Fruit fly (Drosophila melanogaster) whole organism, prepupa: ENCODE results near the gene mbt.
A peak's percentile ranks its signal among the peaks of the same experiment; 100 is the strongest.

Experiments used
- CG11294 ChIP-seq: fragments of 200-800 bp; sonication (Bioruptor generic); IDR thresholded peaks from 2 replicates; pipeline ENCODE4 v1.3.6; 2022; ENCODE audit warnings: missing biosample characterization, missing genetic modification characterization
- CG11762 ChIP-seq: fragments of 200-800 bp; sonication (Bioruptor generic); optimal IDR thresholded peaks from 3 replicates; lab custom pipeline; 2016; ENCODE audit warnings: missing biosample characterization, missing genetic modification characterization; ENCODE audit not compliant: insufficient read depth
- CG11902 ChIP-seq: fragments of 200-800 bp; sonication (Bioruptor generic); optimal IDR thresholded peaks from 3 replicates; lab custom pipeline; 2016; ENCODE audit warnings: missing biosample characterization, missing genetic modification characterization
- CG15336 ChIP-seq: fragments of 200-800 bp; sonication (Bioruptor generic); IDR thresholded peaks from 2 replicates; pipeline ENCODE4 v1.3.6; 2022; ENCODE audit warnings: missing biosample characterization, missing genetic modification characterization
- CG1621 ChIP-seq: fragments of 200-800 bp; sonication (Bioruptor generic); optimal IDR thresholded peaks from 3 replicates; lab custom pipeline; 2018; ENCODE audit warnings: missing biosample characterization, mild to moderate bottlenecking, missing genetic modification characterization
- CG16779 ChIP-seq: fragments of 200-800 bp; sonication (Bioruptor generic); optimal IDR thresholded peaks from 3 replicates; lab custom pipeline; 2017; ENCODE audit warnings: missing biosample characterization, mild to moderate bottlenecking, missing genetic modification characterization
- CG3032 ChIP-seq: fragments of 200-800 bp; optimal IDR thresholded peaks from 2 replicates; lab custom pipeline; 2019; ENCODE audit warnings: missing biosample characterization, mild to moderate bottlenecking, missing genetic modification characterization, moderate library complexity
- CG31627 ChIP-seq: fragments of 200-800 bp; sonication (Bioruptor generic); optimal IDR thresholded peaks from 3 replicates; lab custom pipeline; 2016; ENCODE audit warnings: missing biosample characterization, missing genetic modification characterization
- CG32006 ChIP-seq: fragments of 200-800 bp; sonication (Bioruptor generic); optimal IDR thresholded peaks from 3 replicates; lab custom pipeline; 2017; ENCODE audit warnings: missing biosample characterization, mild to moderate bottlenecking, missing genetic modification characterization
- CG34406 ChIP-seq: fragments of 200-800 bp; sonication (Bioruptor generic); optimal IDR thresholded peaks from 3 replicates; lab custom pipeline; 2016; ENCODE audit warnings: missing biosample characterization, missing genetic modification characterization
- CG3919 ChIP-seq: fragments of 200-800 bp; sonication (Bioruptor generic); optimal IDR thresholded peaks from 3 replicates; lab custom pipeline; 2016; ENCODE audit warnings: missing biosample characterization, missing genetic modification characterization
- CG4318 ChIP-seq: fragments of 200-800 bp; sonication (Bioruptor generic); optimal IDR thresholded peaks from 3 replicates; lab custom pipeline; 2017; ENCODE audit warnings: missing biosample characterization, mild to moderate bottlenecking, missing genetic modification characterization
- CG6163 ChIP-seq: fragments of 200-800 bp; sonication (Bioruptor generic); IDR thresholded peaks from 3 replicates; pipeline ENCODE4 v1.3.6; 2022; ENCODE audit warnings: missing biosample characterization, missing genetic modification characterization
- CG6276 ChIP-seq: fragments of 200-800 bp; sonication (Bioruptor generic); optimal IDR thresholded peaks from 2 replicates; lab custom pipeline; 2017; ENCODE audit warnings: missing biosample characterization, mild to moderate bottlenecking, missing genetic modification characterization
- CG6808 ChIP-seq: fragments of 200-800 bp; sonication (Bioruptor generic); optimal IDR thresholded peaks from 3 replicates; lab custom pipeline; 2017; ENCODE audit warnings: missing biosample characterization, missing genetic modification characterization, mild to moderate bottlenecking, moderate library complexity, missing genetic modification reagents
- CG6854 ChIP-seq: fragments of 200-800 bp; sonication (Bioruptor generic); optimal IDR thresholded peaks from 2 replicates; lab custom pipeline; 2017; ENCODE audit warnings: missing biosample characterization, mild to moderate bottlenecking, missing genetic modification characterization
- CG7368 ChIP-seq: fragments of 200-800 bp; sonication (Bioruptor generic); optimal IDR thresholded peaks from 3 replicates; lab custom pipeline; 2016; ENCODE audit warnings: missing biosample characterization, missing genetic modification characterization
- CG8119 ChIP-seq: fragments of 200-800 bp; sonication (Bioruptor generic); IDR thresholded peaks from 3 replicates; pipeline ENCODE4 v1.3.6; 2022; ENCODE audit warnings: missing biosample characterization, missing genetic modification characterization
- CG8632 ChIP-seq: fragments of 200-800 bp; sonication (Bioruptor generic); optimal IDR thresholded peaks from 3 replicates; lab custom pipeline; 2016; ENCODE audit warnings: missing biosample characterization, missing genetic modification characterization
- CG9139 ChIP-seq: fragments of 200-800 bp; sonication (Bioruptor generic); optimal IDR thresholded peaks from 3 replicates; lab custom pipeline; 2017; ENCODE audit warnings: missing biosample characterization, mild to moderate bottlenecking, missing genetic modification characterization
- Eip75B ChIP-seq: fragments of 200-800 bp; sonication (Bioruptor generic); optimal IDR thresholded peaks from 3 replicates; lab custom pipeline; 2016; ENCODE audit warnings: missing biosample characterization, missing genetic modification characterization
- Eip93F ChIP-seq: fragments of 200-800 bp; sonication (Bioruptor generic); optimal IDR thresholded peaks from 2 replicates; lab custom pipeline; 2016; ENCODE audit warnings: missing biosample characterization, mild to moderate bottlenecking, missing genetic modification characterization
- Ets96B ChIP-seq: fragments of 200-800 bp; optimal IDR thresholded peaks from 2 replicates; lab custom pipeline; 2019; ENCODE audit warnings: missing biosample characterization, mild to moderate bottlenecking, missing genetic modification characterization, moderate library complexity
- Gug ChIP-seq: fragments of 200-800 bp; sonication (Bioruptor generic); IDR thresholded peaks from 2 replicates; pipeline ENCODE4 v1.3.6; 2022; ENCODE audit warnings: missing biosample characterization, missing genetic modification characterization
- Hr38 ChIP-seq: sonication (Bioruptor generic); optimal IDR thresholded peaks from 2 replicates; lab custom pipeline; 2016; ENCODE audit warnings: missing biosample characterization, missing genetic modification characterization
- Hr4 ChIP-seq: fragments of 200-800 bp; sonication (Bioruptor generic); optimal IDR thresholded peaks from 3 replicates; lab custom pipeline; 2016; ENCODE audit warnings: missing biosample characterization, missing genetic modification characterization
- Lpt ChIP-seq: fragments of 200-800 bp; sonication (Bioruptor generic); optimal IDR thresholded peaks from 3 replicates; lab custom pipeline; 2016; ENCODE audit warnings: missing biosample characterization, missing genetic modification characterization
- Met ChIP-seq: fragments of 200-800 bp; sonication (Bioruptor generic); optimal IDR thresholded peaks from 3 replicates; lab custom pipeline; 2016; ENCODE audit warnings: missing biosample characterization, missing genetic modification characterization
- OdsH ChIP-seq: fragments of 200-800 bp; sonication (Bioruptor generic); optimal IDR thresholded peaks from 3 replicates; lab custom pipeline; 2016; ENCODE audit warnings: missing biosample characterization, missing genetic modification characterization
- Smox ChIP-seq: fragments of 200-800 bp; sonication (Bioruptor generic); optimal IDR thresholded peaks from 3 replicates; lab custom pipeline; 2016; ENCODE audit warnings: missing biosample characterization, missing genetic modification characterization
- Sox102F ChIP-seq: fragments of 200-800 bp; sonication (Bioruptor generic); optimal IDR thresholded peaks from 2 replicates; lab custom pipeline; 2016; ENCODE audit warnings: missing biosample characterization, mild to moderate bottlenecking, missing genetic modification characterization
- achi ChIP-seq: fragments of 200-800 bp; sonication (Bioruptor generic); optimal IDR thresholded peaks from 3 replicates; lab custom pipeline; 2016; ENCODE audit warnings: missing biosample characterization, missing genetic modification characterization
- acj6 ChIP-seq: fragments of 200-800 bp; sonication (Bioruptor generic); optimal IDR thresholded peaks from 3 replicates; lab custom pipeline; 2016; ENCODE audit warnings: missing biosample characterization, missing genetic modification characterization
- cyc ChIP-seq: fragments of 200-800 bp; sonication (Bioruptor generic); optimal IDR thresholded peaks from 3 replicates; lab custom pipeline; 2016; ENCODE audit warnings: missing biosample characterization, missing genetic modification characterization
- dac ChIP-seq: fragments of 200-800 bp; sonication (Bioruptor generic); optimal IDR thresholded peaks from 2 replicates; lab custom pipeline; 2017; ENCODE audit warnings: missing biosample characterization, mild to moderate bottlenecking, missing genetic modification characterization
- dsx ChIP-seq: fragments of 200-800 bp; optimal IDR thresholded peaks from 3 replicates; lab custom pipeline; 2019; ENCODE audit warnings: missing biosample characterization, mild to moderate bottlenecking, missing genetic modification characterization, moderate library complexity; ENCODE audit not compliant: poor library complexity, severe bottlenecking
- eg ChIP-seq: fragments of 200-800 bp; sonication (Bioruptor generic); IDR thresholded peaks from 3 replicates; pipeline ENCODE4 v1.3.6; 2022; ENCODE audit warnings: missing biosample characterization, missing genetic modification characterization
- esn ChIP-seq: fragments of 200-800 bp; sonication (Bioruptor generic); optimal IDR thresholded peaks from 2 replicates; lab custom pipeline; 2016; ENCODE audit warnings: missing biosample characterization, mild to moderate bottlenecking, missing genetic modification characterization, moderate library complexity
- fd85E ChIP-seq: fragments of 200-800 bp; sonication (Bioruptor generic); optimal IDR thresholded peaks from 3 replicates; lab custom pipeline; 2016; ENCODE audit warnings: missing biosample characterization, missing genetic modification characterization
- fkh ChIP-seq: fragments of 200-800 bp; sonication (Bioruptor generic); optimal IDR thresholded peaks from 3 replicates; lab custom pipeline; 2017; ENCODE audit warnings: missing biosample characterization, mild to moderate bottlenecking, missing genetic modification characterization, moderate library complexity
- lz ChIP-seq: fragments of 200-800 bp; sonication (Bioruptor generic); optimal IDR thresholded peaks from 3 replicates; lab custom pipeline; 2016; ENCODE audit warnings: missing biosample characterization, missing genetic modification characterization
- net ChIP-seq: fragments of 200-800 bp; sonication (Bioruptor generic); optimal IDR thresholded peaks from 3 replicates; lab custom pipeline; 2016; ENCODE audit warnings: missing biosample characterization, missing genetic modification characterization
- salr ChIP-seq, 2 experiments: fragments of 200-800 bp; sonication (Bioruptor generic); optimal IDR thresholded peaks; 3 replicates each; lab custom pipeline; 2016 to 2018; ENCODE audit warnings: missing biosample characterization in 2 of 2, missing genetic modification characterization in 2 of 2, mild to moderate bottlenecking in 1 of 2
- spab ChIP-seq: fragments of 200-800 bp; sonication (Bioruptor generic); optimal IDR thresholded peaks from 2 replicates; lab custom pipeline; 2017; ENCODE audit warnings: missing biosample characterization, mild to moderate bottlenecking, missing genetic modification characterization, missing genetic modification reagents
- ss ChIP-seq, 2 experiments: fragments of 200-800 bp; sonication (Bioruptor generic); optimal IDR thresholded peaks; 2 replicates in 1 of 2; 3 replicates in 1 of 2; lab custom pipeline; 2017 to 2018; ENCODE audit warnings: mild to moderate bottlenecking in 2 of 2, missing biosample characterization in 2 of 2, missing genetic modification characterization in 2 of 2, moderate library complexity in 1 of 2
- svp ChIP-seq: fragments of 200-800 bp; sonication (Bioruptor generic); peaks from one replicate; lab custom pipeline; 2016; ENCODE audit warnings: missing biosample characterization, missing genetic modification characterization
- topi ChIP-seq: fragments of 200-800 bp; sonication (Bioruptor generic); optimal IDR thresholded peaks from 3 replicates; lab custom pipeline; 2016; ENCODE audit warnings: missing biosample characterization, missing genetic modification characterization
- vri ChIP-seq: fragments of 200-800 bp; sonication (Bioruptor generic); optimal IDR thresholded peaks from 3 replicates; lab custom pipeline; 2016; ENCODE audit warnings: missing biosample characterization, mild to moderate bottlenecking, missing genetic modification characterization

Gene mbt

DNA sequence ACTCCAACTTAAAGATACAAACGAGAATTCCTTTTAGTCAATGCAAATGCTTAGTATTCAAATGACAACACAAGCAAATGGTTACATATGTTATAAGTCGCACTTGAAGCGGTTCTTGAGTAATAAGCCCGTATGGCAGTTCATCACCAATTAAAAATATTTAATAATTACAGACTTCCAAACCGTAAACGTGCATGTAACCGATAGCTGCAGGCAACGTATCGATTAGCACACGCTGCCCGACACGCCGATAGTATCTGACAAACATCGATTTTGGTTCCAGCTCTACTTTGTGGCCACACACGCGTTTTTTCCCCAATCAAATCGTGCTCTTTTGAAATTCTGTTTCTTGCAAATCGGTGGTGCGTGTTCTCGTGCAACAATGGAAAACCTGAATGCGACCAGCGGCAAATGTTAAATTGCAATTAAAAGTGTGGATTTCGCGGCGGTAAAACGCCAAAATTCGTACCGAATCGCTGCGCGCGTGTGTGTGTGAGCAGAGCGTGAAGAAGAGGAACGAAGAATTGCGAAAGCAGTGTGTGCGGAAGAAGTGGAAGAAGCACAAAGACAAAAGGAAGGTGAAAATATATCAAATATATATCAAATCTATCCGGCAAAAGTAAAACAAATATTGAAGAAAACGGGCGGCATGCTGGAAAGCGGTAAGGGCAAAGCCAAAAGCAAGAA lies 11.4 kb upstream of the mbt start, which contains the start of the genes CG9784 and Nup153:
CG9784 (minus strand) TSS at position 238 of the 687 bp plus-strand sequence.
Nup153 (plus strand) TSS at position 264 of the 687 bp plus-strand sequence.
- TF ChIP-seq CG3919 (GFP tag; lab: Kevin White, UChicago) = no peak
- no peak for TF ChIP-seq lz (GFP tag; lab: Kevin White, UChicago)

DNA sequence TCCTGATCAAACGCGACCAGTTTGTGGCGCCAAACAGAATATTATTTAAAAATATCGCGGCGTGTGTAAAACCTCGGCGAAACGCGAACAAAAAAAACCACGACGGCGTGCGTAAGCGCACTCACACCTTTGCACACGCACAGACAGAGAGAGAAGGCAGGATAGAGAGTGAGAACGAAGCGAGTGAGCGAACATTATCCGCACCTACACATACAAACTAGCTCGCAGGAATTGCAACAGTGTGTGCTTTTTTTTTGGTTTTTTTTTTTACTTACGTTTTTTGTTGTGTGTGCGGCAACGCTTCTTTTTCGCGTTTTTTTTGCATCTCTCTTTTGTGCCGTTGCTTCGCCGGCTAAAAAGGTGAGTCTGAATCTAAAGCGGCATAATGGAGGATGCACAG lies 10.7 kb upstream of the mbt start:
- peak; percentile 94 for TF ChIP-seq net
- peak; percentile 99 for TF ChIP-seq CG6163 (GFP tag; lab: Robert Waterston, UW)
- TF ChIP-seq Ets96B (tag; lab: Kevin White, UChicago) = peak; percentile 89
- TF ChIP-seq CG3032 (tag; lab: Kevin White, UChicago) = peak; percentile 86
- no peak for TF ChIP-seq CG31627 (GFP tag; lab: Kevin White, UChicago)
- peak; percentile 42 for TF ChIP-seq lz (GFP tag; lab: Kevin White, UChicago)
- TF ChIP-seq cyc (GFP tag; lab: Kevin White, UChicago) = peak; percentile 33
- peak; percentile 83 to 92 for TF ChIP-seq salr (GFP tag; optimal IDR thresholded peaks at IDR 0.05; lab: Kevin White, UChicago)
- TF ChIP-seq CG11902 = no peak
- TF ChIP-seq dac (GFP tag; lab: Kevin White, UChicago) = peak; percentile 71
- peak; percentile 74 for TF ChIP-seq OdsH (GFP tag; lab: Kevin White, UChicago)
- peak; percentile 76 for TF ChIP-seq Gug
- no peak for TF ChIP-seq fkh (GFP tag; lab: Kevin White, UChicago)
- TF ChIP-seq CG1621 (tag; lab: Kevin White, UChicago) = peak; percentile 97
- peak; percentile 98 for TF ChIP-seq CG6808 (GFP tag; lab: Kevin White, UChicago)
- TF ChIP-seq Smox = no peak
- TF ChIP-seq Eip75B = peak; percentile 83
- peak; percentile 69 for TF ChIP-seq esn
- TF ChIP-seq Met (GFP tag; lab: Kevin White, UChicago) = no peak
- TF ChIP-seq vri (GFP tag; lab: Kevin White, UChicago) = peak; percentile 86
- TF ChIP-seq CG4318 (GFP tag; lab: Kevin White, UChicago) = no peak
- TF ChIP-seq Sox102F (GFP tag; lab: Kevin White, UChicago) = peak; percentile 78
- TF ChIP-seq Lpt (GFP tag; lab: Kevin White, UChicago) = peak; percentile 79
- peak; percentile 71 for TF ChIP-seq Eip93F
- TF ChIP-seq CG8119 (GFP tag; lab: Robert Waterston, UW) = peak; percentile 92
- TF ChIP-seq CG9139 (GFP tag; lab: Kevin White, UChicago) = peak; percentile 99
- peak; percentile 93 for TF ChIP-seq CG6854 (GFP tag; lab: Kevin White, UChicago)
- peak; percentile 34; the same call in 1 of the 2 replicates for TF ChIP-seq CG11294
- peak; percentile 98 for TF ChIP-seq CG16779
- peak; percentile 90 for TF ChIP-seq CG34406 (GFP tag; lab: Kevin White, UChicago)
- TF ChIP-seq eg = peak; percentile 96
- TF ChIP-seq Hr38 = no peak
- no peak for TF ChIP-seq fd85E (GFP tag; lab: Kevin White, UChicago)
- peak; percentile 67 for TF ChIP-seq CG32006 (GFP tag; lab: Kevin White, UChicago)
- peak; percentile 90 for TF ChIP-seq CG15336
- no peak for TF ChIP-seq svp
- TF ChIP-seq CG11762 = peak; percentile 83
- TF ChIP-seq ss (GFP tag; optimal IDR thresholded peaks at IDR 0.05; lab: Kevin White, UChicago) = peak; percentile 99 to 100
- TF ChIP-seq Hr4 (GFP tag; lab: Kevin White, UChicago) = no peak
- TF ChIP-seq CG6276 = peak; percentile 90
- TF ChIP-seq CG3919 (GFP tag; lab: Kevin White, UChicago) = peak; percentile 81
- peak; percentile 64 for TF ChIP-seq acj6
- peak; percentile 79 for TF ChIP-seq achi (GFP tag; lab: Kevin White, UChicago)
- peak; percentile 95 for TF ChIP-seq spab (GFP tag; lab: Kevin White, UChicago)
- peak; percentile 88 for TF ChIP-seq CG8632
- peak; percentile 82 for TF ChIP-seq topi
- TF ChIP-seq dsx = peak; percentile 96
- peak; percentile 87 for TF ChIP-seq CG7368
